Worm (Caenorhabditis elegans) whole organism, L3 larva: Measurements from ENCODE around the gene C47G2.4.

Source experiments
- ama-1 ChIP-seq: fragments of 150-350 bp; optimal IDR thresholded peaks from 2 replicates; lab custom pipeline; 2018
- elt-2 ChIP-seq: sonication (generic microtip); optimal IDR thresholded peaks from 2 replicates; lab custom pipeline; 2016; ENCODE audit warnings: missing genetic modification reagents, mild to moderate bottlenecking, missing genetic modification characterization, missing compliant biosample characterization
- elt-3 ChIP-seq, 3 experiments: fragments of 150-350 bp in 1 of 3; sonication (generic microtip) in 2 of 3; optimal IDR thresholded peaks; 2 replicates in 2 of 3; 4 replicates in 1 of 3; lab custom pipeline; 2014 to 2017; ENCODE audit warnings: missing biosample characterization in 3 of 3, missing genetic modification characterization in 3 of 3
- fkh-2 ChIP-seq: fragments of 150-350 bp; optimal IDR thresholded peaks from 2 replicates; lab custom pipeline; 2014; ENCODE audit warnings: missing biosample characterization, missing genetic modification reagents, missing genetic modification characterization
- pha-4 ChIP-seq: fragments of 150-350 bp; optimal IDR thresholded peaks from 2 replicates; lab custom pipeline; 2014; ENCODE audit warnings: missing biosample characterization, missing genetic modification reagents, missing genetic modification characterization
- zag-1 ChIP-seq: fragments of 150-350 bp; optimal IDR thresholded peaks from 2 replicates; lab custom pipeline; 2014; ENCODE audit warnings: missing biosample characterization, missing genetic modification characterization

DNA sequence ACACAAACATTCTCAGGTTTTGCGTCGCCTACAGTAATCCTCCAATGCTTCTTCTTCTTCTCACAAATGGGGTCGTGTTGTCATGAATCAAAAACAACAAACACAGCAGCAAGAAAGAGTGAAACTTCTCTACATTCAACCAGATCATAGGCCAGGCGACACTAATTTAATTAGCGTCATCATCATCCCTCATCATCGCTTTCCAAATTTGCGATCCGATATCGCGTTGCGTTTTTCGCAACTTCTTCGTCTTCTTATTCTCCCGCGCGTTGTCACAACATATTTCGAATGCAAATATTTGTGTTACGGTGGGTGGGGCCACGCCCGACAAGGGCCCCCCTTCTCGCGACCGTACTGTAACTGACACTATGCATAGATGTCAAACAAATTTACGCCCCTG is 7.0 kb downstream of the C47G2.4 start:
- TF ChIP-seq fkh-2 (tag; lab: Kevin White, UChicago) (no peak), elt-2 (tag; lab: Kevin White, UChicago) (no peak), ama-1 (lab: Kevin White, UChicago) (no peak), zag-1 (tag; lab: Kevin White, UChicago) (no peak), elt-3 (tag; optimal IDR thresholded peaks at IDR 0.05; lab: Kevin White, UChicago) (no peak), pha-4 (tag; lab: Kevin White, UChicago) (no peak)
